Fruit fly (Drosophila melanogaster) whole organism, prepupa: ENCODE measurements around the gene syd.

Experiments
- CG10669 ChIP-seq: fragments of 200-800 bp; sonication (Bioruptor generic); optimal IDR thresholded peaks from 3 replicates; lab custom pipeline; 2018; ENCODE audit warnings: missing biosample characterization, mild to moderate bottlenecking, missing genetic modification characterization, moderate library complexity
- CG11294 ChIP-seq: fragments of 200-800 bp; sonication (Bioruptor generic); IDR thresholded peaks from 2 replicates; pipeline ENCODE4 v1.3.6; 2022; ENCODE audit warnings: missing biosample characterization, missing genetic modification characterization
- CG11762 ChIP-seq: fragments of 200-800 bp; sonication (Bioruptor generic); optimal IDR thresholded peaks from 3 replicates; lab custom pipeline; 2016; ENCODE audit warnings: missing biosample characterization, missing genetic modification characterization; ENCODE audit not compliant: insufficient read depth
- CG15336 ChIP-seq: fragments of 200-800 bp; sonication (Bioruptor generic); IDR thresholded peaks from 2 replicates; pipeline ENCODE4 v1.3.6; 2022; ENCODE audit warnings: missing biosample characterization, missing genetic modification characterization
- CG31627 ChIP-seq: fragments of 200-800 bp; sonication (Bioruptor generic); optimal IDR thresholded peaks from 3 replicates; lab custom pipeline; 2016; ENCODE audit warnings: missing biosample characterization, missing genetic modification characterization
- CG6163 ChIP-seq: fragments of 200-800 bp; sonication (Bioruptor generic); IDR thresholded peaks from 3 replicates; pipeline ENCODE4 v1.3.6; 2022; ENCODE audit warnings: missing biosample characterization, missing genetic modification characterization
- CG6808 ChIP-seq: fragments of 200-800 bp; sonication (Bioruptor generic); optimal IDR thresholded peaks from 3 replicates; lab custom pipeline; 2017; ENCODE audit warnings: missing biosample characterization, missing genetic modification characterization, mild to moderate bottlenecking, moderate library complexity, missing genetic modification reagents
- CG7368 ChIP-seq: fragments of 200-800 bp; sonication (Bioruptor generic); optimal IDR thresholded peaks from 3 replicates; lab custom pipeline; 2016; ENCODE audit warnings: missing biosample characterization, missing genetic modification characterization
- CG8119 ChIP-seq: fragments of 200-800 bp; sonication (Bioruptor generic); IDR thresholded peaks from 3 replicates; pipeline ENCODE4 v1.3.6; 2022; ENCODE audit warnings: missing biosample characterization, missing genetic modification characterization
- Eip75B ChIP-seq: fragments of 200-800 bp; sonication (Bioruptor generic); optimal IDR thresholded peaks from 3 replicates; lab custom pipeline; 2016; ENCODE audit warnings: missing biosample characterization, missing genetic modification characterization
- Eip78C ChIP-seq: fragments of 200-800 bp; sonication (Bioruptor generic); peaks from one replicate; lab custom pipeline; 2016; ENCODE audit warnings: missing biosample characterization, missing genetic modification characterization
- Ets21C ChIP-seq: fragments of 200-800 bp; sonication (Bioruptor generic); optimal IDR thresholded peaks from 3 replicates; lab custom pipeline; 2016; ENCODE audit warnings: missing biosample characterization, missing genetic modification characterization
- Ets96B ChIP-seq: fragments of 200-800 bp; optimal IDR thresholded peaks from 2 replicates; lab custom pipeline; 2019; ENCODE audit warnings: missing biosample characterization, mild to moderate bottlenecking, missing genetic modification characterization, moderate library complexity
- Gug ChIP-seq: fragments of 200-800 bp; sonication (Bioruptor generic); IDR thresholded peaks from 2 replicates; pipeline ENCODE4 v1.3.6; 2022; ENCODE audit warnings: missing biosample characterization, missing genetic modification characterization
- Met ChIP-seq: fragments of 200-800 bp; sonication (Bioruptor generic); optimal IDR thresholded peaks from 3 replicates; lab custom pipeline; 2016; ENCODE audit warnings: missing biosample characterization, missing genetic modification characterization
- Smox ChIP-seq: fragments of 200-800 bp; sonication (Bioruptor generic); optimal IDR thresholded peaks from 3 replicates; lab custom pipeline; 2016; ENCODE audit warnings: missing biosample characterization, missing genetic modification characterization
- Sox14 ChIP-seq: fragments of 200-800 bp; sonication (Bioruptor generic); optimal IDR thresholded peaks from 3 replicates; lab custom pipeline; 2016; ENCODE audit warnings: missing biosample characterization, missing genetic modification characterization
- Sox15 ChIP-seq: fragments of 200-800 bp; sonication (Bioruptor generic); optimal IDR thresholded peaks from 3 replicates; lab custom pipeline; 2016; ENCODE audit warnings: missing biosample characterization, missing genetic modification characterization
- achi ChIP-seq: fragments of 200-800 bp; sonication (Bioruptor generic); optimal IDR thresholded peaks from 3 replicates; lab custom pipeline; 2016; ENCODE audit warnings: missing biosample characterization, missing genetic modification characterization
- acj6 ChIP-seq: fragments of 200-800 bp; sonication (Bioruptor generic); optimal IDR thresholded peaks from 3 replicates; lab custom pipeline; 2016; ENCODE audit warnings: missing biosample characterization, missing genetic modification characterization
- fd59A ChIP-seq: fragments of 200-800 bp; sonication (Bioruptor generic); optimal IDR thresholded peaks from 2 replicates; lab custom pipeline; 2017; ENCODE audit warnings: missing biosample characterization, mild to moderate bottlenecking, missing genetic modification characterization, missing genetic modification reagents
- fd85E ChIP-seq: fragments of 200-800 bp; sonication (Bioruptor generic); optimal IDR thresholded peaks from 3 replicates; lab custom pipeline; 2016; ENCODE audit warnings: missing biosample characterization, missing genetic modification characterization
- fkh ChIP-seq: fragments of 200-800 bp; sonication (Bioruptor generic); optimal IDR thresholded peaks from 3 replicates; lab custom pipeline; 2017; ENCODE audit warnings: missing biosample characterization, mild to moderate bottlenecking, missing genetic modification characterization, moderate library complexity
- lz ChIP-seq: fragments of 200-800 bp; sonication (Bioruptor generic); optimal IDR thresholded peaks from 3 replicates; lab custom pipeline; 2016; ENCODE audit warnings: missing biosample characterization, missing genetic modification characterization
- net ChIP-seq: fragments of 200-800 bp; sonication (Bioruptor generic); optimal IDR thresholded peaks from 3 replicates; lab custom pipeline; 2016; ENCODE audit warnings: missing biosample characterization, missing genetic modification characterization
- pdm3 ChIP-seq: fragments of 200-800 bp; sonication (Bioruptor generic); optimal IDR thresholded peaks from 3 replicates; lab custom pipeline; 2016; ENCODE audit warnings: missing biosample characterization, missing genetic modification characterization
- spab ChIP-seq: fragments of 200-800 bp; sonication (Bioruptor generic); optimal IDR thresholded peaks from 2 replicates; lab custom pipeline; 2017; ENCODE audit warnings: missing biosample characterization, mild to moderate bottlenecking, missing genetic modification characterization, missing genetic modification reagents
- topi ChIP-seq: fragments of 200-800 bp; sonication (Bioruptor generic); optimal IDR thresholded peaks from 3 replicates; lab custom pipeline; 2016; ENCODE audit warnings: missing biosample characterization, missing genetic modification characterization
- vri ChIP-seq: fragments of 200-800 bp; sonication (Bioruptor generic); optimal IDR thresholded peaks from 3 replicates; lab custom pipeline; 2016; ENCODE audit warnings: missing biosample characterization, mild to moderate bottlenecking, missing genetic modification characterization

The syd gene

DNA sequence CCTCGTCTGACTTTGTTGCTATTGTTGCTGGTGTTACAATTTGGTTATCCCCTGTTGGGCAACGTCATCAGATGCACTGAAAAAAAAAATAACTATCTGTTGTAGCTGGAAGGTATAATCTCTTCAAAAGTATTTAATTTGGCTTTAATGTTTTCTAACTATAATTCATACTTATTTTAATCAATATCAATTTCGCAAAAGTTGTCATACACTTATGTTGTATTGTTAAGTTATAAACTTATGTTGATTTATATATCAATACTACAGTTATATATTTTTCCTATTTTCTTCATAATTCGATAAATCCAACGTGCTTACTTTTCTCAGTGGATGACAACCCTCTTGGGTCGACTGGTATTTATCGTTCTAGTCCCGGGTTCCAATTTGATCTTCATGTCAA is 17.8 kb upstream of the syd start:
- TF ChIP-seq CG8119 (no peak), CG6808 (GFP tag; lab: Kevin White, UChicago) (no peak), CG10669 (no peak), fkh (GFP tag; lab: Kevin White, UChicago) (no peak), CG31627 (GFP tag; lab: Kevin White, UChicago) (no peak), fd59A (no peak), lz (GFP tag; lab: Kevin White, UChicago) (no peak), achi (no peak), vri (GFP tag; lab: Kevin White, UChicago) (no peak), CG7368 (GFP tag; lab: Kevin White, UChicago) (no peak), net (no peak)

DNA sequence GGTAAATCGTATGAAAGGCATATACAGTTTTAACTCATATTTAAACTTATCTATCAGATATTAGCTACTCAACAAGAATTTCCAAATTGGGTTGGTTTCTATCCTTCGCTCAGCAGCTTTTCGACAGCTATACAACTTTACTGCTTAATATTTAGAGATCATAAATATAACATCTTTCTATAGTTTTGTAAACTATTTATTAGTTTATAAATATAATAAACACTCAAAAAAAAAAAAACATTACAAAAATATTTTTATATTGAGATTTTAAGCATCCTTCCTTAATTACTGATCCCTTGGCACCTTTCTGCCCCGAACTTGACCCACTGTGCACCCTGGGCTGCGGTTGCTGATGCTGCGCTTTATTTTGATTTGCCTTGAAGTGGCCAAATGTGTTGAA is 17.1 kb upstream of the syd start:
- TF ChIP-seq Eip78C (GFP tag; lab: Kevin White, UChicago): peak; percentile 10
- TF ChIP-seq Ets21C (GFP tag; lab: Kevin White, UChicago): no peak

DNA sequence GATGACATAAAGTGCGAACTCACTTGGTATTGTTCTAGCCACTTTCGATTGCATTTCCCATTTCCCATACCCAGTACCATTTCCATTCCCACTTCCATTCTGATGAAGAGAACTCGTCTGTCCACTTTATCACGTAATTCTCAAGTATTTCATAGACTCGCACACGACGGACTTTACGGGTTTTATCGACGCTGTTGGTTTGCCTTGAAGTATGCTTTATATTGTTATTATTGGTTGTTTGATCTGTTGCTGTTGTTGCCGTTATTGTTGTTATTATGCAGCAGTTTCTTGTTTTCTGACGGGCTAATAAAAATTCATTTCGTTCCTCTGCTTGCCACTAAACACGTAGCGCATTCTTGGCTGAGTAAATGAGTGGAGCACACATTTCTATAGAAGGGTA is 16.6 kb upstream of the syd start:
- TF ChIP-seq CG10669: no peak
- TF ChIP-seq Gug: no peak
- no peak for TF ChIP-seq CG15336 (GFP tag; lab: Robert Waterston, UW)
- no peak for TF ChIP-seq pdm3
- TF ChIP-seq CG11762 (GFP tag; lab: Kevin White, UChicago): no peak
- TF ChIP-seq fd85E (GFP tag; lab: Kevin White, UChicago): no peak
- TF ChIP-seq CG6163: no peak
- no peak for TF ChIP-seq Smox (GFP tag; lab: Kevin White, UChicago)
- no peak for TF ChIP-seq CG31627 (GFP tag; lab: Kevin White, UChicago)
- TF ChIP-seq CG11294: no peak
- TF ChIP-seq topi (GFP tag; lab: Kevin White, UChicago): no peak
- TF ChIP-seq Eip75B (GFP tag; lab: Kevin White, UChicago): no peak
- TF ChIP-seq achi: no peak
- TF ChIP-seq Ets96B (tag; lab: Kevin White, UChicago): no peak
- no peak for TF ChIP-seq Sox14 (GFP tag; lab: Kevin White, UChicago)
- TF ChIP-seq vri (GFP tag; lab: Kevin White, UChicago): no peak
- TF ChIP-seq Met (GFP tag; lab: Kevin White, UChicago): no peak
- TF ChIP-seq CG7368 (GFP tag; lab: Kevin White, UChicago): no peak
- no peak for TF ChIP-seq Sox15 (GFP tag; lab: Kevin White, UChicago)

DNA sequence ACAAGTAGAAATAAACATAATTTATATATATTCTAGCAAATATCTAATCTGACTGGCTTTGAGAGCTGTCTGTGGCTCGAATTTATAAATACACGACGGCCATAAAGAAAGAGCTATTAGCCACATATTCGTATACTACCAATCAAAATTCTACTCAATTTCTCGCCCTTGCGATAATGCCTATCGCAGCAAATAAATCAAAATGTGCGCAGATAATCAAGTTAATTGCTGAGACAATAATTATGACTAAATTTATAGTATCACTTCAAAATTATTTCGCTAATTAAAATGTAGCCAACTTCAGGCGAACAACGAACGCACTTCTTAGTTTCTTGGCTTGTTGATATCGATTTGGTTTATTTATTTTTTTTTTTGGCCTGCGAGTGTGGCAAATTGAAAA is 15.9 kb upstream of the syd start:
- TF ChIP-seq acj6 (GFP tag; lab: Kevin White, UChicago) (no peak), vri (GFP tag; lab: Kevin White, UChicago) (peak; percentile 68), topi (GFP tag; lab: Kevin White, UChicago) (no peak)

DNA sequence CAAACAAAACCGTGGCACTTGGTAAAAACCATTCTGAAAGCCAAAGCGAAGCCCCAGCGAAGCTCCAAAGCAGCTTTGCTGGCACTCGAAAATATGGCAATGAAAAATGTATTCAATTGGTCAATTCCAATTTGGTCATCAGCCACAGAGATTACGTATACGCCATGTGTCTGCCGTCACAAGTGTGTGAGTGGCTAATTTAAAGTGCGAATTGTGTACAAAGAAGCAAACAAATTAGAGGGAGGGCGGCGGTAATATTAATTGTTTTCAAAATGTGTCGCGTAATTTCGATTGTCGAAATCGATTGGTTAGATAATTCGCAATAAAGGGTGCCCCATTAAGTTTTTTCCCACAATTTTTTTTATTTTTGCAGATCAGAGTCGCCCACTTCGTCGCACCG is 13.9 kb upstream of the syd start:
- TF ChIP-seq fd85E (GFP tag; lab: Kevin White, UChicago): no peak
- no peak for TF ChIP-seq CG11762 (GFP tag; lab: Kevin White, UChicago)
- peak; percentile 75 for TF ChIP-seq vri (GFP tag; lab: Kevin White, UChicago)
- TF ChIP-seq, all 60 proteins: peak for 1

DNA sequence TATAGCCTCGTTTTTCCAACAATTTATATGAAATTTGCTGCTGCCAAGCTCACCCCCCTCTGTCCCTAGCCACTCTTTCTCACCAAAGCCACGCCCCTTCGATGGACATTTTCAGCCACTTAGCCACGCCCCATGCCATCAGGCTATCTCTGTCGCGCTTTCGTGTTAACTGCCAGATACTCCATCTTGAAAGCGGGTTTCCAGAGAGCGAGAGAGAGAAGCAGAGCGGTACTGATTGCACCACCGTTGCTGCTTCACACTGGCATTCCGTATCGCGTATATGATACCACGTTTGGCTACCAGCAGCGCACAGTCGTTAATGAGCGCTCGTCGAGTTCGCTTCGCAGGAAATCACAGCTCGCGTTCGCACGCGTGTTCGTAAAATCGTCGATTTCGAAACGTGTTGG is 12.0 kb upstream of the syd start, which contains the start of gene exex:
Gene exex (plus strand): TSS at position 307 of the 407 bp plus-strand sequence.
- peak; percentile 16 for TF ChIP-seq fkh (GFP tag; lab: Kevin White, UChicago)
- no peak for TF ChIP-seq CG11294
- TF ChIP-seq fd85E (GFP tag; lab: Kevin White, UChicago): no peak
- no peak for TF ChIP-seq spab (GFP tag; lab: Kevin White, UChicago)
- TF ChIP-seq Sox14 (GFP tag; lab: Kevin White, UChicago): peak; percentile 10
- peak; percentile 51 for TF ChIP-seq Eip78C (GFP tag; lab: Kevin White, UChicago)
- peak; percentile 34 for TF ChIP-seq vri (GFP tag; lab: Kevin White, UChicago)
- TF ChIP-seq Ets96B (tag; lab: Kevin White, UChicago): no peak
